Worm (Caenorhabditis elegans) whole organism, L2 larva: ENCODE measurements around the gene F53F8.5.

Experiments used
- R02D3.7 ChIP-seq: fragments of 150-350 bp; optimal IDR thresholded peaks from 2 replicates; lab custom pipeline; 2014; ENCODE audit warnings: missing biosample characterization, missing genetic modification characterization
- aly-2 ChIP-seq: fragments of 150-350 bp; optimal IDR thresholded peaks from 2 replicates; lab custom pipeline; 2014; ENCODE audit warnings: missing biosample characterization, missing genetic modification characterization
- ama-1 ChIP-seq: fragments of 150-350 bp; optimal IDR thresholded peaks from 2 replicates; lab custom pipeline; 2018; ENCODE audit warnings: inconsistent platforms
- ceh-16 ChIP-seq: fragments of 150-350 bp; optimal IDR thresholded peaks from 2 replicates; lab custom pipeline; 2014; ENCODE audit warnings: missing biosample characterization, missing genetic modification characterization
- ceh-82 ChIP-seq: fragments of 150-350 bp; optimal IDR thresholded peaks from 2 replicates; lab custom pipeline; 2014; ENCODE audit warnings: missing biosample characterization, missing genetic modification characterization
- crh-2 ChIP-seq: sonication (generic microtip); optimal IDR thresholded peaks from 2 replicates; lab custom pipeline; 2017; ENCODE audit warnings: missing biosample characterization, missing genetic modification characterization
- dmd-4 ChIP-seq: sonication (generic microtip); optimal IDR thresholded peaks from 2 replicates; lab custom pipeline; 2017; ENCODE audit warnings: missing biosample characterization, missing genetic modification characterization
- egl-27 ChIP-seq: sonication (generic microtip); optimal IDR thresholded peaks from 3 replicates; lab custom pipeline; 2017; ENCODE audit warnings: missing biosample characterization, missing genetic modification reagents, missing genetic modification characterization
- elt-1 ChIP-seq: fragments of 150-350 bp; optimal IDR thresholded peaks from 2 replicates; lab custom pipeline; 2014; ENCODE audit warnings: missing biosample characterization, missing genetic modification characterization
- elt-3 ChIP-seq: sonication (generic microtip); optimal IDR thresholded peaks from 2 replicates; lab custom pipeline; 2017; ENCODE audit warnings: missing biosample characterization, missing genetic modification characterization
- fos-1 ChIP-seq: fragments of 150-350 bp; optimal IDR thresholded peaks from 2 replicates; lab custom pipeline; 2014; ENCODE audit warnings: missing biosample characterization, missing genetic modification characterization
- gmeb-1 ChIP-seq: fragments of 150-350 bp; optimal IDR thresholded peaks from 2 replicates; lab custom pipeline; 2014; ENCODE audit warnings: missing biosample characterization, missing genetic modification characterization
- lin-39 ChIP-seq: fragments of 150-350 bp; optimal IDR thresholded peaks from 2 replicates; lab custom pipeline; 2014; ENCODE audit warnings: missing biosample characterization, missing genetic modification reagents, missing genetic modification characterization
- lsy-2 ChIP-seq, 2 experiments: fragments of 150-350 bp in 1 of 2; sonication (generic microtip) in 1 of 2; optimal IDR thresholded peaks; 2 replicates each; lab custom pipeline; 2014 to 2017; ENCODE audit warnings: missing biosample characterization in 2 of 2, missing genetic modification characterization in 2 of 2
- mab-5 ChIP-seq: fragments of 150-350 bp; optimal IDR thresholded peaks from 2 replicates; lab custom pipeline; 2014; ENCODE audit warnings: missing biosample characterization, missing genetic modification characterization
- mbf-1 ChIP-seq: sonication (generic microtip); optimal IDR thresholded peaks from 2 replicates; lab custom pipeline; 2017; ENCODE audit warnings: missing biosample characterization, missing genetic modification characterization
- mdl-1 ChIP-seq, 2 experiments: fragments of 150-350 bp in 1 of 2; sonication (generic microtip) in 1 of 2; optimal IDR thresholded peaks; 2 replicates each; lab custom pipeline; 2017; ENCODE audit warnings: missing biosample characterization in 2 of 2, missing genetic modification characterization in 2 of 2
- nhr-10 ChIP-seq: sonication (generic microtip); optimal IDR thresholded peaks from 2 replicates; lab custom pipeline; 2017; ENCODE audit warnings: missing biosample characterization, missing genetic modification characterization
- nhr-11 ChIP-seq: fragments of 150-350 bp; optimal IDR thresholded peaks from 2 replicates; lab custom pipeline; 2014; ENCODE audit warnings: missing biosample characterization, missing genetic modification characterization
- nhr-12 ChIP-seq: fragments of 150-350 bp; optimal IDR thresholded peaks from 2 replicates; lab custom pipeline; 2014; ENCODE audit warnings: missing biosample characterization, missing genetic modification characterization
- nhr-21 ChIP-seq: fragments of 150-350 bp; optimal IDR thresholded peaks from 2 replicates; lab custom pipeline; 2014; ENCODE audit warnings: missing biosample characterization, missing genetic modification characterization
- nhr-23 ChIP-seq: fragments of 150-350 bp; optimal IDR thresholded peaks from 2 replicates; lab custom pipeline; 2014; ENCODE audit warnings: missing biosample characterization, missing genetic modification reagents, missing genetic modification characterization
- nhr-237 ChIP-seq: fragments of 150-350 bp; optimal IDR thresholded peaks from 2 replicates; lab custom pipeline; 2014; ENCODE audit warnings: missing biosample characterization, missing genetic modification characterization
- nhr-25 ChIP-seq: fragments of 150-350 bp; sonication (generic microtip); optimal IDR thresholded peaks from 3 replicates; lab custom pipeline; 2014; ENCODE audit warnings: missing biosample characterization, missing genetic modification characterization
- peb-1 ChIP-seq: fragments of 150-350 bp; optimal IDR thresholded peaks from 2 replicates; lab custom pipeline; 2014; ENCODE audit warnings: missing biosample characterization, missing genetic modification characterization
- sem-4 ChIP-seq: fragments of 150-350 bp; optimal IDR thresholded peaks from 2 replicates; lab custom pipeline; 2014; ENCODE audit warnings: missing biosample characterization, missing genetic modification reagents, missing genetic modification characterization
- sma-3 ChIP-seq: sonication (generic microtip); optimal IDR thresholded peaks from 2 replicates; lab custom pipeline; 2016; ENCODE audit warnings: missing genetic modification reagents, missing genetic modification characterization, missing compliant biosample characterization
- sma-9 ChIP-seq, 2 experiments: fragments of 150-350 bp in 1 of 2; sonication (generic microtip) in 1 of 2; optimal IDR thresholded peaks; 2 replicates each; lab custom pipeline; 2014 to 2016; ENCODE audit warnings: missing genetic modification characterization in 2 of 2, mild to moderate bottlenecking in 1 of 2, missing biosample characterization in 1 of 2, missing compliant biosample characterization in 1 of 2, missing genetic modification reagents in 1 of 2, moderate library complexity in 1 of 2
- snpc-4 ChIP-seq: fragments of 150-350 bp; optimal IDR thresholded peaks from 2 replicates; lab custom pipeline; 2014; ENCODE audit warnings: missing biosample characterization, missing genetic modification characterization
- unc-39 ChIP-seq: fragments of 150-350 bp; optimal IDR thresholded peaks from 2 replicates; lab custom pipeline; 2014; ENCODE audit warnings: missing biosample characterization, missing genetic modification characterization
- unc-62 ChIP-seq: fragments of 150-350 bp; optimal IDR thresholded peaks from 2 replicates; lab custom pipeline; 2014; ENCODE audit warnings: missing biosample characterization, missing genetic modification reagents, missing genetic modification characterization
- zag-1 ChIP-seq: fragments of 150-350 bp; optimal IDR thresholded peaks from 2 replicates; lab custom pipeline; 2014; ENCODE audit warnings: missing biosample characterization, missing genetic modification characterization
- ztf-1 ChIP-seq: fragments of 200-800 bp; sonication (Bioruptor generic); conservative IDR thresholded peaks from 2 replicates; pipeline ENCODE4 v1.3.6; 2022; ENCODE audit warnings: missing genetic modification characterization, missing compliant biosample characterization
- ztf-11 ChIP-seq: sonication (generic microtip); optimal IDR thresholded peaks from 2 replicates; lab custom pipeline; 2017; ENCODE audit warnings: missing biosample characterization, missing genetic modification characterization

Gene F53F8.5

DNA sequence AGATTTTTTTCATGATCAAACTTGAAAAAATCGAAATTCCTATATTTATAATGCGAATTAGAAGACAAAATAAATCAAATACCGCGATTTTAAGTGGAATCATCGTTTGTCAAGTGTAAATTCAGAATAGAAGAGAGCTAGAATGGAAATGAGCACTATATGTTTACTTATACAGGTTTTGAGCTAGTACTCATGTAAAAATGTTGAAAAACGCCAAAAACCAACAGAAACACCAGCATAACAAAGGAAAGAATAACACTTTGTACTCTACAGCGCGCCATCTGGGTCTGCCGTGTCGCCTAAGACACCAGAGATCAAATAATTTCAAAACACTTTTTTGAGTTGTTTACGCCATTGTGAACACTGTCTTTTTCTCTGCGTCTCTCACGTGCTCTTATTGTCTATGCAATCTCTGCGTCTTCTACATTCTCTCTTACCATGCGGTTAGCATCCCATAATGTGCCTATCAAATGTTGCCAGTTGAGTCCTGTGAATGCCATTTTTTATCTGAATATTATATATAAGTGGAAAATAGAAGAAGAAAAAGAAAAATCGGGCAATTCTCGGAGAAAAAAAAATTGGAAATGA is 25.0 kb upstream of the F53F8.5 start, which contains the start of gene ipla-3 (continued):
- TF ChIP-seq unc-62 = no peak
- TF ChIP-seq sem-4 = no peak
- TF ChIP-seq snpc-4 (tag; lab: Kevin White, UChicago) = no peak
- TF ChIP-seq gmeb-1 (tag; lab: Kevin White, UChicago) = peak; percentile 49
- TF ChIP-seq zag-1 (tag; lab: Kevin White, UChicago) = peak; percentile 35
- no peak for TF ChIP-seq nhr-21 (tag; lab: Kevin White, UChicago)
- no peak for TF ChIP-seq nhr-12 (tag; lab: Kevin White, UChicago)
- no peak for TF ChIP-seq egl-27 (tag; lab: Kevin White, UChicago)
- peak in 1 of 2 experiments; percentile 58 for TF ChIP-seq mdl-1 (tag; optimal IDR thresholded peaks at IDR 0.05; lab: Kevin White, UChicago)
- TF ChIP-seq R02D3.7 (tag; lab: Kevin White, UChicago) = no peak
- TF ChIP-seq elt-3 (tag; lab: Kevin White, UChicago) = no peak
- TF ChIP-seq mab-5 = peak; percentile 15
- no peak for TF ChIP-seq peb-1
- peak; percentile 50 for TF ChIP-seq nhr-25
- TF ChIP-seq ceh-82 (tag; lab: Kevin White, UChicago) = no peak
- TF ChIP-seq nhr-10 (tag; lab: Kevin White, UChicago) = no peak
- TF ChIP-seq nhr-23 (tag; lab: Kevin White, UChicago) = no peak
- TF ChIP-seq ceh-16 (tag; lab: Kevin White, UChicago) = no peak

DNA sequence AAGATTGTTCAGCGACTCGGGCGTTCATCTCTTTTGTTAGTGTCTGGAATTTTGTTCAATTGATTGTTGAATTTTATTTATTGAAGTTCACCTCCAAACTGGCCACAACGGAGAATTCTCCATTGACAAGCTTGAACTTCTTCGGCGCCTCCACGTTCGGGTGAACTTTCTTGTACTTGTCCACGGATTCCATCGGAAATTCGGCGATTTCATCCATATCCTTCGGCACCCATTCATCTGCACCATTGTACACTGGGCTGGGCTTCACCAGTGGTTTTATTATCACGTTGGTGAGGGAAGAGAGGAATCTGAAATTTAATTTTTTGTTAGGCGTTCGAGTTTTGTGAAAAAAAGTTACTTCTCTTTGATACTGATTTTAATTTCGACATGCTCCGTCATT is 23.6 kb upstream of the F53F8.5 start:
- no peak for TF ChIP-seq ztf-11 (tag; lab: Kevin White, UChicago)
- no peak for TF ChIP-seq crh-2 (tag; lab: Kevin White, UChicago)
- no peak for TF ChIP-seq egl-27 (tag; lab: Kevin White, UChicago)
- TF ChIP-seq lsy-2 (tag; optimal IDR thresholded peaks at IDR 0.05; lab: Kevin White, UChicago) = no peak
- no peak for TF ChIP-seq ztf-1
- no peak for TF ChIP-seq mab-5
- no peak for TF ChIP-seq ama-1 (lab: Kevin White, UChicago)
- TF ChIP-seq nhr-237 (tag; lab: Kevin White, UChicago) = no peak
- no peak for TF ChIP-seq fos-1 (tag; lab: Kevin White, UChicago)
- TF ChIP-seq sma-3 = no peak
- no peak for TF ChIP-seq lin-39
- TF ChIP-seq nhr-25 = no peak
- TF ChIP-seq sem-4 = no peak
- TF ChIP-seq elt-1 = no peak
- TF ChIP-seq, all 48 proteins: peak for 0

- TF ChIP-seq elt-3 (tag; lab: Kevin White, UChicago) (no peak), snpc-4 (tag; lab: Kevin White, UChicago) (no peak)
These were observed 18.6 kb upstream of the F53F8.5 start for ce11 chrV:20722447-20722846.

DNA sequence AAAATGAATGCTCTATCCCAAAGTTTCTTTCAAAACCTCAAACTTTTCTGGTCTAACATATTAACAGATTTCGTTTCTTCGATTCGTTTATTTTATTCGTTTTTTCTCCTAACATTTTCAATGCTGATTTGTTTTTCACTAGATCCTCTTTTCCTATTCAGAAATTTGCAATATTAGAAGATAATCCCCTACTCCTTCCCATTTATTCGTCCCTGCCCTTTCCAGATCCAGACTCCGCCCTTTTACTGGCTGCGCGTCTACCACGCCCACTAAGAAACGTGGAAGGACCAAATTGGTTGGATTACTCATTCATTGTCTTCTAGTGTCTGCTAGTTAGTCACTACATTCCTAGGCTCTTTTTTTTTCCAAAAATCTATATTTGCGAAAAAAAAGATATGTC is 18.1 kb upstream of the F53F8.5 start, which contains the start of gene Y44A6C.2:
Y44A6C.2 (plus strand) TSS at position 301 of the 400 bp plus-strand sequence.
- TF ChIP-seq sma-3 (no peak), sma-9 (GFP tag; optimal IDR thresholded peaks at IDR 0.05; lab: Kevin White, UChicago) (no peak), sma-9 (tag; optimal IDR thresholded peaks at IDR 0.05; lab: Kevin White, UChicago) (no peak), aly-2 (tag; lab: Kevin White, UChicago) (no peak), nhr-11 (tag; lab: Kevin White, UChicago) (no peak), dmd-4 (no peak), zag-1 (tag; lab: Kevin White, UChicago) (no peak), nhr-237 (tag; lab: Kevin White, UChicago) (no peak), lsy-2 (tag; optimal IDR thresholded peaks at IDR 0.05; lab: Kevin White, UChicago) (no peak), unc-39 (tag; lab: Kevin White, UChicago) (no peak), R02D3.7 (tag; lab: Kevin White, UChicago) (no peak), nhr-23 (tag; lab: Kevin White, UChicago) (no peak), ama-1 (lab: Kevin White, UChicago) (no peak), nhr-12 (tag; lab: Kevin White, UChicago) (no peak), fos-1 (tag; lab: Kevin White, UChicago) (no peak), unc-62 (no peak), mbf-1 (tag; lab: Kevin White, UChicago) (no peak)
